Worm (Caenorhabditis elegans) whole organism, L2 larva: Measurements from ENCODE around the gene srz-72.

Experiments used
- C34F6.9 ChIP-seq: fragments of 150-350 bp; optimal IDR thresholded peaks from 2 replicates; lab custom pipeline; 2014; ENCODE audit warnings: missing biosample characterization, missing genetic modification characterization
- R02D3.7 ChIP-seq: fragments of 150-350 bp; optimal IDR thresholded peaks from 2 replicates; lab custom pipeline; 2014; ENCODE audit warnings: missing biosample characterization, missing genetic modification characterization
- alr-1 ChIP-seq: fragments of 150-350 bp; optimal IDR thresholded peaks from 2 replicates; lab custom pipeline; 2014; ENCODE audit warnings: missing biosample characterization, missing genetic modification characterization
- aly-2 ChIP-seq: fragments of 150-350 bp; optimal IDR thresholded peaks from 2 replicates; lab custom pipeline; 2014; ENCODE audit warnings: missing biosample characterization, missing genetic modification characterization
- blmp-1 ChIP-seq: sonication (generic microtip); optimal IDR thresholded peaks from 2 replicates; lab custom pipeline; 2017; ENCODE audit warnings: missing genetic modification characterization, mild to moderate bottlenecking, missing compliant biosample characterization, antibody characterized with exemption, moderate library complexity; ENCODE audit not compliant: insufficient read depth
- ceh-16 ChIP-seq: fragments of 150-350 bp; optimal IDR thresholded peaks from 2 replicates; lab custom pipeline; 2014; ENCODE audit warnings: missing biosample characterization, missing genetic modification characterization
- dmd-4 ChIP-seq: sonication (generic microtip); optimal IDR thresholded peaks from 2 replicates; lab custom pipeline; 2017; ENCODE audit warnings: missing biosample characterization, missing genetic modification characterization
- elt-3 ChIP-seq: sonication (generic microtip); optimal IDR thresholded peaks from 2 replicates; lab custom pipeline; 2017; ENCODE audit warnings: missing biosample characterization, missing genetic modification characterization
- fos-1 ChIP-seq: fragments of 150-350 bp; optimal IDR thresholded peaks from 2 replicates; lab custom pipeline; 2014; ENCODE audit warnings: missing biosample characterization, missing genetic modification characterization
- gmeb-1 ChIP-seq: fragments of 150-350 bp; optimal IDR thresholded peaks from 2 replicates; lab custom pipeline; 2014; ENCODE audit warnings: missing biosample characterization, missing genetic modification characterization
- lin-13 ChIP-seq: fragments of 150-350 bp; optimal IDR thresholded peaks from 2 replicates; lab custom pipeline; 2014; ENCODE audit warnings: missing biosample characterization, missing genetic modification reagents, missing genetic modification characterization
- lin-39 ChIP-seq: fragments of 150-350 bp; optimal IDR thresholded peaks from 2 replicates; lab custom pipeline; 2014; ENCODE audit warnings: missing biosample characterization, missing genetic modification reagents, missing genetic modification characterization
- lsy-2 ChIP-seq, 2 experiments: fragments of 150-350 bp in 1 of 2; sonication (generic microtip) in 1 of 2; optimal IDR thresholded peaks; 2 replicates each; lab custom pipeline; 2014 to 2017; ENCODE audit warnings: missing biosample characterization in 2 of 2, missing genetic modification characterization in 2 of 2
- mbf-1 ChIP-seq: sonication (generic microtip); optimal IDR thresholded peaks from 2 replicates; lab custom pipeline; 2017; ENCODE audit warnings: missing biosample characterization, missing genetic modification characterization
- mdl-1 ChIP-seq, 2 experiments: fragments of 150-350 bp in 1 of 2; sonication (generic microtip) in 1 of 2; optimal IDR thresholded peaks; 2 replicates each; lab custom pipeline; 2017; ENCODE audit warnings: missing biosample characterization in 2 of 2, missing genetic modification characterization in 2 of 2
- nhr-10 ChIP-seq: sonication (generic microtip); optimal IDR thresholded peaks from 2 replicates; lab custom pipeline; 2017; ENCODE audit warnings: missing biosample characterization, missing genetic modification characterization
- nhr-11 ChIP-seq: fragments of 150-350 bp; optimal IDR thresholded peaks from 2 replicates; lab custom pipeline; 2014; ENCODE audit warnings: missing biosample characterization, missing genetic modification characterization
- nhr-12 ChIP-seq: fragments of 150-350 bp; optimal IDR thresholded peaks from 2 replicates; lab custom pipeline; 2014; ENCODE audit warnings: missing biosample characterization, missing genetic modification characterization
- nhr-21 ChIP-seq: fragments of 150-350 bp; optimal IDR thresholded peaks from 2 replicates; lab custom pipeline; 2014; ENCODE audit warnings: missing biosample characterization, missing genetic modification characterization
- nhr-23 ChIP-seq: fragments of 150-350 bp; optimal IDR thresholded peaks from 2 replicates; lab custom pipeline; 2014; ENCODE audit warnings: missing biosample characterization, missing genetic modification reagents, missing genetic modification characterization
- nhr-237 ChIP-seq: fragments of 150-350 bp; optimal IDR thresholded peaks from 2 replicates; lab custom pipeline; 2014; ENCODE audit warnings: missing biosample characterization, missing genetic modification characterization
- nhr-6 ChIP-seq: fragments of 150-350 bp; optimal IDR thresholded peaks from 2 replicates; lab custom pipeline; 2014; ENCODE audit warnings: missing biosample characterization, missing genetic modification characterization
- nhr-77 ChIP-seq: fragments of 150-350 bp; optimal IDR thresholded peaks from 2 replicates; lab custom pipeline; 2014; ENCODE audit warnings: missing biosample characterization, missing genetic modification characterization
- peb-1 ChIP-seq: fragments of 150-350 bp; optimal IDR thresholded peaks from 2 replicates; lab custom pipeline; 2014; ENCODE audit warnings: missing biosample characterization, missing genetic modification characterization
- skn-1 ChIP-seq: sonication (generic microtip); optimal IDR thresholded peaks from 2 replicates; lab custom pipeline; 2017; ENCODE audit warnings: missing biosample characterization, missing genetic modification characterization
- sma-3 ChIP-seq: sonication (generic microtip); optimal IDR thresholded peaks from 2 replicates; lab custom pipeline; 2016; ENCODE audit warnings: missing genetic modification reagents, missing genetic modification characterization, missing compliant biosample characterization
- sma-9 ChIP-seq, 2 experiments: fragments of 150-350 bp in 1 of 2; sonication (generic microtip) in 1 of 2; optimal IDR thresholded peaks; 2 replicates each; lab custom pipeline; 2014 to 2016; ENCODE audit warnings: missing genetic modification characterization in 2 of 2, mild to moderate bottlenecking in 1 of 2, missing biosample characterization in 1 of 2, missing compliant biosample characterization in 1 of 2, missing genetic modification reagents in 1 of 2, moderate library complexity in 1 of 2
- snpc-4 ChIP-seq: fragments of 150-350 bp; optimal IDR thresholded peaks from 2 replicates; lab custom pipeline; 2014; ENCODE audit warnings: missing biosample characterization, missing genetic modification characterization
- unc-39 ChIP-seq: fragments of 150-350 bp; optimal IDR thresholded peaks from 2 replicates; lab custom pipeline; 2014; ENCODE audit warnings: missing biosample characterization, missing genetic modification characterization
- unc-55 ChIP-seq: fragments of 150-350 bp; sonication (generic microtip); optimal IDR thresholded peaks from 3 replicates; lab custom pipeline; 2014; ENCODE audit warnings: missing biosample characterization, missing genetic modification reagents, missing genetic modification characterization
- unc-62 ChIP-seq: fragments of 150-350 bp; optimal IDR thresholded peaks from 2 replicates; lab custom pipeline; 2014; ENCODE audit warnings: missing biosample characterization, missing genetic modification reagents, missing genetic modification characterization
- zag-1 ChIP-seq: fragments of 150-350 bp; optimal IDR thresholded peaks from 2 replicates; lab custom pipeline; 2014; ENCODE audit warnings: missing biosample characterization, missing genetic modification characterization
- ztf-1 ChIP-seq: fragments of 200-800 bp; sonication (Bioruptor generic); conservative IDR thresholded peaks from 2 replicates; pipeline ENCODE4 v1.3.6; 2022; ENCODE audit warnings: missing genetic modification characterization, missing compliant biosample characterization
- ztf-11 ChIP-seq: sonication (generic microtip); optimal IDR thresholded peaks from 2 replicates; lab custom pipeline; 2017; ENCODE audit warnings: missing biosample characterization, missing genetic modification characterization
- ztf-4 ChIP-seq: fragments of 150-350 bp; optimal IDR thresholded peaks from 2 replicates; lab custom pipeline; 2014; ENCODE audit warnings: missing biosample characterization, missing genetic modification characterization

srz-72 gene

DNA sequence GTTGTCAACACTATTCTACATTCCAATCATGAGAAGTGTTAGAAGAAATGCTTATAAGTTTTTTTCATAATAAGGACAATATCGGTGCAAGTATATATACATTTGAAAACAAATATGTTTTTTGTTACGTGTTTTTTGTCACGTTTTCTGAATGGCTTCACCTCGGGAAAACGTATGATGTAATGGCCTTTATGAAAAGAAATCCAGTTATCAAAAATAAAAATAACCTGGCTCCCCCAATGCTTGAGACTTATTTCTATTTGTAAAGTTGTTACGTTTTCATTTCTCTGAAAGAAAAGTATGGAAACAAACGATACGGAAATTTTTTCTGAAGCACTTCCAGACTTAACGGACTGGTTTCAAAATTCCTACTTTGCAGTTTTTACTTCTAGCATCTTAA is at the start of gene srz-72:
Gene srz-72, plus strand, starts transcription at position 301 of the 400 bp plus-strand sequence.
- no peak for TF ChIP-seq lin-13 (GFP tag; lab: Kevin White, UChicago)
- no peak for TF ChIP-seq mdl-1 (tag; optimal IDR thresholded peaks at IDR 0.05; lab: Kevin White, UChicago)
- TF ChIP-seq skn-1: no peak
- TF ChIP-seq unc-39 (tag; lab: Kevin White, UChicago): no peak
- TF ChIP-seq ztf-4 (tag; lab: Kevin White, UChicago): no peak
- TF ChIP-seq lin-39 (tag; lab: Kevin White, UChicago): no peak

DNA sequence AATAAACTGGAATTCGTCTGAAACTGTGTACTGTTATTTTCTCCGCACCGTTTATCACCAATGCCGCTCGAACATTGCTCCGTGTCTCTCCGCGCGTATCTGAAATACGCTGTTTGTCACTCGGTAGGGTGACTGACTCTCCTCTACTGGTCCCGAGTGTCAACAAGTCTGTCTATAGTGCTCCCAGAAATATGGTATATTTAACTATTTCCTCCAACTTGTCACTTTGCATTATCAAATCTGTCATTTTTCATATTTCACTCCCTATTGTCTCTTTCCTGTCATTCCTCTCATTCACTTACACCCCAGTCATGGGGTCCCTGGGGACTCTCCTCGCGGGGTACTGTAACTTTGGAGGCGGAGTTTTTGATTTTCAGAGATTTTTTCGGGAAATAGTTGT is 44.5 kb upstream of the srz-72 start, which contains the start of gene hlh-17:
Gene hlh-17, plus strand, starts transcription at position 301 of the 400 bp plus-strand sequence.
- TF ChIP-seq elt-3: no peak
- TF ChIP-seq nhr-237: no peak
- no peak for TF ChIP-seq mdl-1 (tag; optimal IDR thresholded peaks at IDR 0.05; lab: Kevin White, UChicago)
- no peak for TF ChIP-seq sma-9 (GFP tag; optimal IDR thresholded peaks at IDR 0.05; lab: Kevin White, UChicago)
- TF ChIP-seq sma-9 (tag; optimal IDR thresholded peaks at IDR 0.05; lab: Kevin White, UChicago): no peak
- no peak for TF ChIP-seq ztf-4 (tag; lab: Kevin White, UChicago)

ce11 chrIV:16257330-16257729 is 41.6 kb upstream of the srz-72 start, which contains the start of gene hlh-31:
hlh-31 (plus strand) TSS chrIV:16257630.
- TF ChIP-seq ztf-11 (tag; lab: Kevin White, UChicago) (no peak), unc-55 (peak; percentile 6)

DNA sequence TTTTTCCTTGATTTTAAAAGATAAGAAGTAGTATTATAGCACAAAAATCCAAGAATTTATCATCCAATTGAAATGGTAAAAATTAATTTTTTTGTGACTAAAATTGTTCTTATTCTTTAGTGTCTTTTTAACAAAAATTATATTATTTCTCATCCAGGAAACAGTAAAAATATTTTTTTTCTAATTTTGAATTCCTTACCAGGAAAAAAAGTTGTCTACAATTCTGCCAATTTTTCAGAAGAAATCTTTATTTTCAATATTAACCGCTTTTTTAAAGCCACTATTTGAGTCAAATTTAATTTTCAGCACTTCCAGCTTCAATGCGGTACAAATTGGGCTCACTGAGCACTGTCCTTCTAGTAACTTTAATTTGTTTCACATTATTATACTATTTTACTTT is 28.0 kb upstream of the srz-72 start, which contains the start of gene F38C2.4:
Gene F38C2.4, plus strand, starts transcription at position 301 of the 400 bp plus-strand sequence.
- TF ChIP-seq lin-13 (GFP tag; lab: Kevin White, UChicago) (no peak), unc-55 (no peak)

DNA sequence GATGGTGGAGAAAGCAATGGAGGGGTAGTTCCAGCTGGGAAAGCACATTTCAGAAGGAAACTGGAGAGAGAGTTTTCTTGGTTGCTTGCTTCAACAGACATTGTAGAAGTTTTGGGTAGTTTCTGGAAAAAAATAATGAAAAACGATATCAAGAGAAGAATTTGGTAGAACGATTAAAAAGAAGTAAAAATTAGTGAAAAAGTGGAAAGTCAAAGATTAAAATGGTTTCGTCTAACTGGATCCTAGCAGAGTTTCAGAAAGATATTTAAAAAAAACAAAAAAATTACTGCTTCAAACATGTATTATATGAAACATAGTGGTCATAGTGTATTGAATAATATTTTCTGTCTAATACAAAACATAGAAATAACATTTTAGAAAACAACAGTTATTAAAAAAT is 21.7 kb upstream of the srz-72 start, which contains the start of gene F38C2.7:
Gene F38C2.7, minus strand, starts transcription at position 101 of the 400 bp plus-strand sequence.
- TF ChIP-seq fos-1 (tag; lab: Kevin White, UChicago) (no peak), lsy-2 (tag; optimal IDR thresholded peaks at IDR 0.05; lab: Kevin White, UChicago) (no peak), dmd-4 (no peak), gmeb-1 (tag; lab: Kevin White, UChicago) (no peak), nhr-23 (tag; lab: Kevin White, UChicago) (no peak), R02D3.7 (no peak), sma-9 (GFP tag; optimal IDR thresholded peaks at IDR 0.05; lab: Kevin White, UChicago) (no peak), sma-9 (tag; optimal IDR thresholded peaks at IDR 0.05; lab: Kevin White, UChicago) (no peak), lin-39 (tag; lab: Kevin White, UChicago) (no peak), nhr-237 (no peak), unc-39 (tag; lab: Kevin White, UChicago) (no peak), nhr-77 (tag; lab: Kevin White, UChicago) (no peak)

DNA sequence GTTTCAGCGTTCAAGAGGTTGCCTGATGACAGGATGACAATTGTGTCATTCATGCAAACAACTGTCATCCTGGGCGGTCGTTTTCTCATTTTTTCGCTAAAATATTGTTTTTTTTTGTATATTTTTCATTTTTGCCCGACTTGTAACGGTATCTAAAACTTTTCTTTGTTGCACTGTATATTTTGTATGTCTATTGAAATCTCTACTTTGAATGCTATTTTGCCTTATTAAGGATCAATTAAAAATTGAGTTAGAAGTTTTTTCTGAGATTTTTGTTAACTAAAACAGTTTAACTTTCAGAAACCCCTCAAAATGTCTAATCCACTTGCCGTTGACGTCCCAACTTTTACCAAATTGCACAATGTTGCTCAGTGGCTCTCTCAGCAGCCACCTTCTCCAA is 21.0 kb upstream of the srz-72 start, which contains the start of gene ccch-2:
Gene ccch-2, plus strand, starts transcription at position 301 of the 400 bp plus-strand sequence.
- no peak for TF ChIP-seq skn-1
- no peak for TF ChIP-seq nhr-21 (tag; lab: Kevin White, UChicago)
- no peak for TF ChIP-seq ztf-1 (GFP tag; lab: Robert Waterston, UW)
- TF ChIP-seq nhr-237: no peak
- TF ChIP-seq ceh-16: no peak
- no peak for TF ChIP-seq elt-3
- no peak for TF ChIP-seq unc-39 (tag; lab: Kevin White, UChicago)
- TF ChIP-seq nhr-23 (tag; lab: Kevin White, UChicago): no peak
- no peak for TF ChIP-seq snpc-4 (tag; lab: Kevin White, UChicago)
- TF ChIP-seq C34F6.9 (tag; lab: Kevin White, UChicago): no peak
- no peak for TF ChIP-seq sma-3 (GFP tag; lab: Kevin White, UChicago)
- TF ChIP-seq zag-1 (tag; lab: Kevin White, UChicago): no peak
- no peak for TF ChIP-seq alr-1 (tag; lab: Kevin White, UChicago)

DNA sequence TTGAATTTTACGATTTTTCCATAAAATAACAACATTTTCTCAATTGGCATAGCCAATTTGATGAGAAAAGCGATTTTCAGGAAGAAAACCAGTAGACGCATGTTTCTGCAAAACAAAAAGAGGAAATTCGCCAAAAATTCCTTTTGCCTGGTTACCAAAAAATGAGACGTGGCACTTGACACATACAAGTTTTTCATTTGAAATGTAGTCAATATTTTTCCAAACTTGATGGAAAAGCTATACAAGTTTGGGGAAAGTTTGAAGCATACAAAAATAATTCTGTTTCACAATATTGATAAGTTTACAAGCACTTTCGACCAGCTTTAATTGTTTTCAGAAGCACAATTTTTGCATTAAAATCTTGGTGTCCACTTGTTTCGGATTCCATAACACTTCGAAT is 18.3 kb upstream of the srz-72 start, which contains the start of gene clec-191:
Gene clec-191, minus strand, starts transcription at position 101 of the 400 bp plus-strand sequence.
- TF ChIP-seq nhr-10 (tag; lab: Kevin White, UChicago) (no peak), ztf-4 (tag; lab: Kevin White, UChicago) (no peak), nhr-21 (tag; lab: Kevin White, UChicago) (no peak), mdl-1 (tag; optimal IDR thresholded peaks at IDR 0.05; lab: Kevin White, UChicago) (no peak), peb-1 (tag; lab: Kevin White, UChicago) (no peak), mbf-1 (no peak), unc-62 (GFP tag; lab: Kevin White, UChicago) (no peak), aly-2 (tag; lab: Kevin White, UChicago) (no peak), nhr-11 (tag; lab: Kevin White, UChicago) (no peak), C34F6.9 (tag; lab: Kevin White, UChicago) (no peak), lsy-2 (tag; optimal IDR thresholded peaks at IDR 0.05; lab: Kevin White, UChicago) (no peak), nhr-237 (no peak), nhr-6 (tag; lab: Kevin White, UChicago) (no peak), nhr-23 (tag; lab: Kevin White, UChicago) (no peak), ztf-11 (tag; lab: Kevin White, UChicago) (no peak), nhr-77 (tag; lab: Kevin White, UChicago) (no peak), nhr-12 (tag; lab: Kevin White, UChicago) (no peak), snpc-4 (tag; lab: Kevin White, UChicago) (no peak), blmp-1 (no peak), unc-55 (no peak)
